Fruit fly (Drosophila melanogaster) whole organism, embryonic: Measurements from ENCODE around the gene simj.
A peak's percentile ranks its signal among the peaks of the same experiment; 100 is the strongest.

Source experiments
- Aef1 ChIP-seq: fragments of 200-800 bp; sonication (Bioruptor generic); IDR thresholded peaks from 3 replicates; pipeline ENCODE4 v1.3.6; 2022; ENCODE audit warnings: missing biosample characterization, missing genetic modification characterization
- B-H1 ChIP-seq: fragments of 200-800 bp; sonication (Bioruptor generic); IDR thresholded peaks from 3 replicates; pipeline ENCODE4 v1.3.6; 2022; ENCODE audit warnings: missing biosample characterization, missing genetic modification characterization
- Blimp-1 ChIP-seq: fragments of 200-800 bp; sonication (Bioruptor generic); optimal IDR thresholded peaks from 3 replicates; lab custom pipeline; 2018; ENCODE audit warnings: missing biosample characterization, missing genetic modification characterization, mild to moderate bottlenecking, moderate library complexity, missing genetic modification reagents
- CG1024 ChIP-seq: fragments of 200-800 bp; sonication (Bioruptor generic); IDR thresholded peaks from 2 replicates; pipeline ENCODE4 v1.3.6; 2022; ENCODE audit warnings: missing biosample characterization, missing genetic modification characterization
- CG10274 ChIP-seq: fragments of 200-800 bp; sonication (Bioruptor generic); optimal IDR thresholded peaks from 3 replicates; lab custom pipeline; 2017; ENCODE audit warnings: missing biosample characterization, mild to moderate bottlenecking, missing genetic modification characterization
- CG10462 ChIP-seq: fragments of 200-800 bp; sonication (Bioruptor generic); optimal IDR thresholded peaks from 2 replicates; lab custom pipeline; 2016; ENCODE audit warnings: missing biosample characterization, missing genetic modification characterization
- CG11398 ChIP-seq: fragments of 200-800 bp; sonication (Bioruptor generic); optimal IDR thresholded peaks from 2 replicates; lab custom pipeline; 2016; ENCODE audit warnings: missing biosample characterization, missing genetic modification characterization
- CG13296 ChIP-seq: fragments of 200-800 bp; sonication (Bioruptor generic); optimal IDR thresholded peaks from 3 replicates; lab custom pipeline; 2018; ENCODE audit warnings: missing biosample characterization, mild to moderate bottlenecking, missing genetic modification characterization
- CG13424 ChIP-seq: fragments of 200-800 bp; sonication (Bioruptor generic); optimal IDR thresholded peaks from 2 replicates; lab custom pipeline; 2019; ENCODE audit warnings: missing biosample characterization, mild to moderate bottlenecking, missing genetic modification characterization, moderate library complexity
- CG13775 ChIP-seq: fragments of 200-800 bp; sonication (Bioruptor generic); optimal IDR thresholded peaks from 3 replicates; lab custom pipeline; 2017; ENCODE audit warnings: missing biosample characterization, mild to moderate bottlenecking, missing genetic modification characterization
- CG14965 ChIP-seq: fragments of 200-800 bp; sonication (Bioruptor generic); optimal IDR thresholded peaks from 2 replicates; lab custom pipeline; 2016; ENCODE audit warnings: missing biosample characterization, missing genetic modification characterization, borderline replicate concordance
- CG15011 ChIP-seq: fragments of 200-800 bp; sonication (Bioruptor generic); optimal IDR thresholded peaks from 3 replicates; lab custom pipeline; 2018; ENCODE audit warnings: missing biosample characterization, mild to moderate bottlenecking, missing genetic modification characterization
- CG1647 ChIP-seq: fragments of 200-800 bp; sonication (Bioruptor generic); optimal IDR thresholded peaks from 3 replicates; lab custom pipeline; 2016; ENCODE audit warnings: missing biosample characterization, missing genetic modification characterization
- CG17186 ChIP-seq: fragments of 200-800 bp; sonication (Bioruptor generic); optimal IDR thresholded peaks from 3 replicates; lab custom pipeline; 2017; ENCODE audit warnings: missing biosample characterization, missing genetic modification reagents, missing genetic modification characterization
- CG17361 ChIP-seq: fragments of 200-800 bp; sonication (Bioruptor generic); IDR thresholded peaks from 3 replicates; pipeline ENCODE4 v1.3.6; 2022; ENCODE audit warnings: missing biosample characterization, missing genetic modification characterization
- CG17612 ChIP-seq: fragments of 200-800 bp; sonication (Bioruptor generic); IDR thresholded peaks from 2 replicates; pipeline ENCODE4 v1.3.6; 2022; ENCODE audit warnings: missing biosample characterization, missing genetic modification characterization
- CG17802 ChIP-seq: fragments of 200-800 bp; sonication (Bioruptor generic); optimal IDR thresholded peaks from 2 replicates; lab custom pipeline; 2018; ENCODE audit warnings: missing biosample characterization, mild to moderate bottlenecking, missing genetic modification characterization, moderate library complexity
- CG1832 ChIP-seq: fragments of 200-800 bp; sonication (Bioruptor generic); optimal IDR thresholded peaks from 2 replicates; lab custom pipeline; 2017; ENCODE audit warnings: missing biosample characterization, mild to moderate bottlenecking, missing genetic modification characterization, inconsistent platforms
- CG6254 ChIP-seq: fragments of 200-800 bp; sonication (Bioruptor generic); optimal IDR thresholded peaks from 3 replicates; lab custom pipeline; 2017; ENCODE audit warnings: mild to moderate bottlenecking, missing biosample characterization, missing genetic modification reagents, missing genetic modification characterization
- CG9876 ChIP-seq: fragments of 200-800 bp; sonication (Bioruptor generic); optimal IDR thresholded peaks from 2 replicates; lab custom pipeline; 2016; ENCODE audit warnings: missing biosample characterization, missing genetic modification characterization
- CHES-1-like ChIP-seq: fragments of 200-800 bp; sonication (Bioruptor generic); optimal IDR thresholded peaks from 2 replicates; lab custom pipeline; 2016; ENCODE audit warnings: missing biosample characterization, missing genetic modification characterization
- Camta ChIP-seq: fragments of 200-800 bp; sonication (Bioruptor generic); optimal IDR thresholded peaks from 2 replicates; lab custom pipeline; 2016; ENCODE audit warnings: missing biosample characterization, missing genetic modification characterization
- D ChIP-seq, 2 experiments: fragments of 200-800 bp in 1 of 2; fragments of >200 bp in 1 of 2; sonication (Bioruptor generic) in 1 of 2; optimal IDR thresholded peaks; 2 replicates in 1 of 2; 3 replicates in 1 of 2; lab custom pipeline; 2017; ENCODE audit warnings: mild to moderate bottlenecking in 1 of 2, missing biosample characterization in 1 of 2, missing genetic modification characterization in 1 of 2, missing genetic modification reagents in 1 of 2
- Dbx ChIP-seq: fragments of 200-800 bp; sonication (Bioruptor generic); IDR thresholded peaks from 3 replicates; pipeline ENCODE4 v1.3.6; 2022; ENCODE audit warnings: missing biosample characterization, missing genetic modification characterization
- Dip2 ChIP-seq: fragments of 200-800 bp; sonication (Bioruptor generic); IDR thresholded peaks from 2 replicates; pipeline ENCODE4 v1.3.6; 2022; ENCODE audit warnings: missing biosample characterization, missing genetic modification characterization
- Eip74EF ChIP-seq, 2 experiments: fragments of 200-800 bp in 1 of 2; fragments of >200 bp in 1 of 2; sonication (Bioruptor generic) in 1 of 2; optimal IDR thresholded peaks; 2 replicates each; lab custom pipeline; 2017 to 2019; ENCODE audit warnings: missing biosample characterization in 2 of 2, missing genetic modification characterization in 2 of 2, mild to moderate bottlenecking in 1 of 2, moderate library complexity in 1 of 2
- Fer1 ChIP-seq: fragments of 200-800 bp; sonication (Bioruptor generic); optimal IDR thresholded peaks from 2 replicates; lab custom pipeline; 2017; ENCODE audit warnings: missing biosample characterization, mild to moderate bottlenecking, missing genetic modification characterization
- Fer3 ChIP-seq: fragments of 200-800 bp; sonication (Bioruptor generic); optimal IDR thresholded peaks from 2 replicates; lab custom pipeline; 2018; ENCODE audit warnings: missing biosample characterization, mild to moderate bottlenecking, missing genetic modification characterization, moderate library complexity
- Hr3 ChIP-seq: fragments of 200-800 bp; sonication (Bioruptor generic); optimal IDR thresholded peaks from 3 replicates; lab custom pipeline; 2016; ENCODE audit warnings: missing biosample characterization, missing genetic modification characterization
- Myb ChIP-seq: fragments of 200-800 bp; sonication (Bioruptor generic); optimal IDR thresholded peaks from 2 replicates; lab custom pipeline; 2016; ENCODE audit warnings: missing biosample characterization, missing genetic modification characterization
- NFAT ChIP-seq: fragments of 200-800 bp; sonication (Bioruptor generic); IDR thresholded peaks from 2 replicates; pipeline ENCODE4 v1.3.6; 2022; ENCODE audit warnings: missing biosample characterization, missing genetic modification characterization
- NK7.1 ChIP-seq: fragments of 200-800 bp; sonication (Bioruptor generic); optimal IDR thresholded peaks from 3 replicates; lab custom pipeline; 2016; ENCODE audit warnings: missing biosample characterization, missing genetic modification characterization
- Neu2 ChIP-seq: fragments of 200-800 bp; sonication (Bioruptor generic); optimal IDR thresholded peaks from 3 replicates; lab custom pipeline; 2016; ENCODE audit warnings: missing biosample characterization, missing genetic modification characterization, borderline replicate concordance
- Rx ChIP-seq: fragments of 200-800 bp; sonication (Bioruptor generic); IDR thresholded peaks from 2 replicates; pipeline ENCODE4 v1.3.6; 2022; ENCODE audit warnings: missing biosample characterization, missing genetic modification characterization
- Tbp ChIP-seq: fragments of >200 bp; optimal IDR thresholded peaks from 2 replicates; lab custom pipeline; 2018; ENCODE audit warnings: missing biosample characterization, missing genetic modification characterization
- Vsx1 ChIP-seq: fragments of 200-800 bp; sonication (Bioruptor generic); optimal IDR thresholded peaks from 2 replicates; lab custom pipeline; 2017; ENCODE audit warnings: missing biosample characterization, mild to moderate bottlenecking, missing genetic modification characterization, missing genetic modification reagents
- al ChIP-seq: fragments of 200-800 bp; sonication (Bioruptor generic); IDR thresholded peaks from 2 replicates; pipeline ENCODE4 v1.3.6; 2022; ENCODE audit warnings: missing biosample characterization, missing genetic modification characterization
- amos ChIP-seq: fragments of 200-800 bp; sonication (Bioruptor generic); IDR thresholded peaks from 2 replicates; pipeline ENCODE4 v1.3.6; 2022; ENCODE audit warnings: missing biosample characterization, missing genetic modification characterization; ENCODE audit not compliant: partially characterized antibody
- ato ChIP-seq: fragments of 200-800 bp; sonication (Bioruptor generic); IDR thresholded peaks from 2 replicates; pipeline ENCODE4 v1.3.6; 2022; ENCODE audit warnings: missing biosample characterization, missing genetic modification characterization; ENCODE audit not compliant: partially characterized antibody
- bsh ChIP-seq, 2 experiments: fragments of 200-800 bp; sonication (Bioruptor generic); optimal IDR thresholded peaks; 2 replicates each; lab custom pipeline; 2017 to 2018; ENCODE audit warnings: mild to moderate bottlenecking in 2 of 2, missing biosample characterization in 2 of 2, missing genetic modification characterization in 2 of 2, moderate library complexity in 1 of 2
- cad ChIP-seq: fragments of >200 bp; optimal IDR thresholded peaks from 2 replicates; lab custom pipeline; 2017; ENCODE audit warnings: missing biosample characterization, missing genetic modification characterization
- cg ChIP-seq: fragments of 200-800 bp; sonication (Bioruptor generic); optimal IDR thresholded peaks from 3 replicates; lab custom pipeline; 2019; ENCODE audit warnings: missing biosample characterization, mild to moderate bottlenecking, missing genetic modification characterization, moderate library complexity
- corto ChIP-seq: fragments of 200-800 bp; sonication (Bioruptor generic); optimal IDR thresholded peaks from 2 replicates; lab custom pipeline; 2016; ENCODE audit warnings: missing biosample characterization, mild to moderate bottlenecking, missing genetic modification characterization, moderate library complexity
- crc ChIP-seq: fragments of 200-800 bp; sonication (Bioruptor generic); optimal IDR thresholded peaks from 2 replicates; lab custom pipeline; 2016; ENCODE audit warnings: missing biosample characterization, missing genetic modification characterization
- dm ChIP-seq: fragments of 200-800 bp; sonication (Bioruptor generic); optimal IDR thresholded peaks from 3 replicates; lab custom pipeline; 2016; ENCODE audit warnings: missing biosample characterization, missing genetic modification characterization
- jigr1 ChIP-seq: fragments of 200-800 bp; sonication (Bioruptor generic); IDR thresholded peaks from 3 replicates; pipeline ENCODE4 v1.3.6; 2022; ENCODE audit warnings: missing biosample characterization, missing genetic modification characterization
- luna ChIP-seq: fragments of 200-800 bp; sonication (Bioruptor generic); optimal IDR thresholded peaks from 2 replicates; lab custom pipeline; 2016; ENCODE audit warnings: missing biosample characterization, missing genetic modification characterization
- nerfin-1 ChIP-seq: fragments of 200-800 bp; sonication (Bioruptor generic); optimal IDR thresholded peaks from 3 replicates; lab custom pipeline; 2019; ENCODE audit warnings: missing biosample characterization, mild to moderate bottlenecking, missing genetic modification characterization, moderate library complexity
- ssp ChIP-seq: fragments of 200-800 bp; sonication (Bioruptor generic); IDR thresholded peaks from 2 replicates; pipeline ENCODE4 v1.3.6; 2022; ENCODE audit warnings: missing biosample characterization, missing genetic modification characterization
- tio ChIP-seq: fragments of 200-800 bp; sonication (Bioruptor generic); optimal IDR thresholded peaks from 2 replicates; lab custom pipeline; 2017; ENCODE audit warnings: missing biosample characterization, missing genetic modification characterization, inconsistent platforms
- zen2 ChIP-seq: fragments of 200-800 bp; sonication (Bioruptor generic); IDR thresholded peaks from 3 replicates; pipeline ENCODE4 v1.3.6; 2022; ENCODE audit warnings: missing biosample characterization, missing genetic modification characterization; ENCODE audit not compliant: partially characterized antibody

simj gene

DNA sequence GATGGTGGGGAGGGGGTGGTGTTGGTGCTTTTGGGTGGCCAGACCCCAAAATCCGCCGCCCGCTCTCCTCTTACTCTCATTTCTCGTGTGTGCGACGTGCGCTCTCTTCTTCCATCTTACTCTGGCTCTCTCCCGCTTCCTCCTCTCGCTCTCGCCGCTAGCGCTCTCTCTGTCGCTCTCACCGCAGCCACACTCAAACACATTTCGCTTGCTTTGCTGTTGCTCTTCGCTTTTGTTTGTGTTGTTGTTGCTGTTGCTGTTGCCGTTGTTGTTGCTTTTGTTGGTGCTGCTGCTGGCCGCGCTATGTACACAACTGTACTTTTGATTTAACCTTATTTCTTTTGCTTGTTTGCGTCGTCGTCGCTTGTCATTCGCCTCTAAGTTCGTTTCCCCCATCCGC, 17.3 kb downstream of the simj start (continued):
- no peak for TF ChIP-seq Blimp-1
- TF ChIP-seq amos (GFP tag; lab: Robert Waterston, UW) = no peak
- no peak for TF ChIP-seq luna (GFP tag; lab: Kevin White, UChicago)
- TF ChIP-seq CG1024 = no peak
- no peak for TF ChIP-seq B-H1
- no peak for TF ChIP-seq Fer3 (tag; lab: Kevin White, UChicago)
- no peak for TF ChIP-seq CG17361 (GFP tag; lab: Robert Waterston, UW)
- TF ChIP-seq Dbx (GFP tag; lab: Robert Waterston, UW) = peak; percentile 31; the same call in 1 of the 3 replicates
- TF ChIP-seq corto (GFP tag; lab: Kevin White, UChicago) = no peak
- no peak for TF ChIP-seq Neu2 (GFP tag; lab: Kevin White, UChicago)
- no peak for TF ChIP-seq al
- no peak for TF ChIP-seq CG13424 (tag; lab: Kevin White, UChicago)
- no peak for TF ChIP-seq Hr3 (GFP tag; lab: Kevin White, UChicago)
- no peak for TF ChIP-seq CG17186 (GFP tag; lab: Kevin White, UChicago)
- TF ChIP-seq bsh (GFP tag; optimal IDR thresholded peaks at IDR 0.05; lab: Kevin White, UChicago) = no peak
- peak; percentile 67 for TF ChIP-seq Aef1
- no peak for TF ChIP-seq jigr1
- no peak for TF ChIP-seq Myb (GFP tag; lab: Kevin White, UChicago)
- TF ChIP-seq CG13296 (GFP tag; lab: Kevin White, UChicago) = no peak
- TF ChIP-seq CG11398 (GFP tag; lab: Kevin White, UChicago) = no peak
- no peak for TF ChIP-seq CG17612 (GFP tag; lab: Robert Waterston, UW)
- TF ChIP-seq CG15011 (GFP tag; lab: Kevin White, UChicago) = no peak
- no peak for TF ChIP-seq ssp (GFP tag; lab: Robert Waterston, UW)
- no peak for TF ChIP-seq Fer1 (GFP tag; lab: Kevin White, UChicago)
- TF ChIP-seq NK7.1 = peak; percentile 19
- no peak for TF ChIP-seq CG14965
- no peak for TF ChIP-seq CG9876 (GFP tag; lab: Kevin White, UChicago)
- TF ChIP-seq D (optimal IDR thresholded peaks at IDR 0.05; lab: Kevin White, UChicago) = no peak
- no peak for TF ChIP-seq D (GFP tag; optimal IDR thresholded peaks at IDR 0.05; lab: Kevin White, UChicago)
- TF ChIP-seq cg (GFP tag; lab: Kevin White, UChicago) = peak; percentile 20
- no peak for TF ChIP-seq CG6254 (GFP tag; lab: Kevin White, UChicago)
- no peak for TF ChIP-seq CG10462
- no peak for TF ChIP-seq crc (GFP tag; lab: Kevin White, UChicago)
- TF ChIP-seq Dip2 (GFP tag; lab: Robert Waterston, UW) = no peak
- TF ChIP-seq tio (GFP tag; lab: Kevin White, UChicago) = no peak
- no peak for TF ChIP-seq zen2 (GFP tag; lab: Robert Waterston, UW)
- peak; percentile 5 for TF ChIP-seq CHES-1-like
- peak; percentile 87 for TF ChIP-seq CG1832 (GFP tag; lab: Kevin White, UChicago)
- no peak for TF ChIP-seq CG17802 (tag; lab: Kevin White, UChicago)
- no peak for TF ChIP-seq nerfin-1 (tag; lab: Kevin White, UChicago)
- TF ChIP-seq NFAT (GFP tag; lab: Robert Waterston, UW) = no peak
- no peak for TF ChIP-seq Rx (GFP tag; lab: Robert Waterston, UW)
- no peak for TF ChIP-seq CG10274 (GFP tag; lab: Kevin White, UChicago)
- TF ChIP-seq dm (GFP tag; lab: Kevin White, UChicago) = no peak
- no peak for TF ChIP-seq Vsx1 (GFP tag; lab: Kevin White, UChicago)
- no peak for TF ChIP-seq CG13775 (GFP tag; lab: Kevin White, UChicago)
- TF ChIP-seq Eip74EF (GFP tag; optimal IDR thresholded peaks at IDR 0.05; lab: Kevin White, UChicago) = no peak
- peak; percentile 10; the same call in 1 of the 2 replicates for TF ChIP-seq ato (GFP tag; lab: Robert Waterston, UW)
- TF ChIP-seq cad (GFP tag; lab: Kevin White, UChicago) = no peak
- no peak for TF ChIP-seq Tbp (GFP tag; lab: Kevin White, UChicago)
- no peak for TF ChIP-seq CG1647 (GFP tag; lab: Kevin White, UChicago)
- TF ChIP-seq Camta = no peak
